Worm (Caenorhabditis elegans): ENCODE results near the gene F54F12.2.

F54F12.2 gene

DNA sequence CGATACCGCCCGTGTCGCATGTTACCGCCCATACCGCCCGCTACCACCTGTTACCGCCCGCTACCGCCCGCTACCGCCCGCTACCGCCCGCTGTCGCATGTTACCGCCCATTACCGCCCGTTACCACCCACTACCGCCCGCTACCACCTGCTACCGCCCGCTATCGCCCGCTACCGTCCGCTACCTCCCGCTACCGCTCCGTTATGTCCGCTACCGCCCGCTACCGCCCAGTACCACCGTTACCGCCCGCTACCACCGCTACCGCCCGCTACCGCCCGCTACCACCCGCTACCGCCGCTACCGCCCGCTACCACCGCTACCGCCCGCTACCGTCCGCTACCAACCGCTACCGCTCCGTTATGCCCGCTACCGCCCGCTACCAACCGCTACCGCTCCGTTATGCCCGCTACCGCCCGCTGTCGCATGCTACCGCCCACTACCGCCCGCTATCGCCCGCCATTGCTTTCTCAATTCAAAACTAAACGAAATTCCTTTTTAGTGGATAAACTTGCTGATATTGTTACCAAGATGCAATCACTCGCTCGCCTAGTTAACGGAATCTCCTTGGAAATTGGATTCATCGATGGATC is 7.3 kb upstream of the F54F12.2 start (continued):
- 0 out of 2 replicates have a peak, but pooled peaks have one; percentile 6 for TF ChIP-seq saeg-2 (GFP tag; IDR thresholded peaks at IDR 0.05)
- peak; percentile 68; the same call in 1 of the 2 replicates for TF ChIP-seq dmd-8 (GFP tag; IDR thresholded peaks at IDR 0.05)
- no peak for TF ChIP-seq dmd-9 (GFP tag; IDR thresholded peaks at IDR 0.05)
- TF ChIP-seq hlh-30 (tag; optimal IDR thresholded peaks at IDR 0.05; ENCODE audit: insufficient read depth) = no peak
- TF ChIP-seq ceh-20 (GFP tag; IDR thresholded peaks at IDR 0.05) = no peak

DNA sequence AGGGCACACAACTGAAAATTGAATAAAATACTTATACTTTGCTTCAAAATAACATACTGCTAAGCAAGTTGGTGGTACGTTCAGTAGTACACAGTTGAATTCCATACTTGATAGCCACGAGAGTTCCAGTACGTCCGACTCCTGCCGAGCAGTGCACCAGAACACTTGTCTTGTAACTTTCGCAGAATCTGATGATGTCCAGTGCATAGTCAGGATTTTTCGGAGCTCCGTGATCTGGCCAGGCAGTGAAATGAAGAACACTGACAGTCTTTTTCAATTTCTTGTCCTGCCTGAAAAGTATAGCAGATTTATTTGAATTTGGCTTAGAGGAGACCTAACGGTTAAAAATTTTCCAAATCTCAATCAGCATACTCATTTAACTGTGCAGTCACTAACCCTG is 10.1 kb downstream of the F54F12.2 start:
- peak in 1 of 2 experiments; percentile 94 for TF ChIP-seq unc-62 (GFP tag; optimal IDR thresholded peaks at IDR 0.05 in 1 of 2)
- no peak for TF ChIP-seq unc-62 (tag; optimal IDR thresholded peaks at IDR 0.05)
- no peak for TF ChIP-seq spr-3 (GFP tag; optimal IDR thresholded peaks at IDR 0.05)

DNA sequence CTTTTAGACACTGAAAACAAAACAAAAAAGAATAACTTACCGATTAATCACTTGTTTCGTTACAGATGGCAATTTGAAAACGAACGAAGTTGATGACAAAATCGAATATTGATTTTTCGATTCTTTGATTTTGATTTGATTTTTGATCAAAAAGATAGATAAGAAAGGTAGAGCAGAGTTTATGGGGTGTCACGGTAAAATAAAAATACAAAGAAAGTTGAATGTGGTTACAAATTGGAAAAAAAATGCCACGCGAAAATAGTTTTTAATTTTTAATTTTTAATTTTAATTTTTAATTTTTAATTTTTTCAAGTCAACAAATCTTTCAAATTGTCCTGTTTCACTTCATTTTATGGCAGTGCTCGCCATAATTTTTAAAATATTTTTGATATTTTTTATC is 15.5 kb downstream of the F54F12.2 start, which contains the start of gene F54F12.1:
Gene F54F12.1, minus strand, starts transcription at position 101 of the 400 bp plus-strand sequence.
- TF ChIP-seq nhr-237 (tag; optimal IDR thresholded peaks at IDR 0.05) (no peak), daf-16 (GFP tag; optimal IDR thresholded peaks at IDR 0.05) (no peak), daf-16 (tag; optimal IDR thresholded peaks at IDR 0.05) (no peak), nhr-111 (GFP tag; optimal IDR thresholded peaks at IDR 0.05) (no peak), zip-11 (GFP tag; IDR thresholded peaks at IDR 0.05) (no peak), duxl-1 (tag; optimal IDR thresholded peaks at IDR 0.05; ENCODE audit: poor library complexity) (no peak), lin-13 (GFP tag; optimal IDR thresholded peaks at IDR 0.05) (no peak), nhr-10 (tag; optimal IDR thresholded peaks at IDR 0.05) (no peak), T20F7.1 (GFP tag; optimal IDR thresholded peaks at IDR 0.05) (no peak), lin-29 (GFP tag; IDR thresholded peaks at IDR 0.05) (no peak), tra-1 (GFP tag; IDR thresholded peaks at IDR 0.05) (no peak), dpl-1 (GFP tag; optimal IDR thresholded peaks at IDR 0.05) (no peak), egl-27 (tag; optimal IDR thresholded peaks at IDR 0.05) (no peak), arid-1 (GFP tag; conservative IDR thresholded peaks at IDR 0.05) (no peak)

DNA sequence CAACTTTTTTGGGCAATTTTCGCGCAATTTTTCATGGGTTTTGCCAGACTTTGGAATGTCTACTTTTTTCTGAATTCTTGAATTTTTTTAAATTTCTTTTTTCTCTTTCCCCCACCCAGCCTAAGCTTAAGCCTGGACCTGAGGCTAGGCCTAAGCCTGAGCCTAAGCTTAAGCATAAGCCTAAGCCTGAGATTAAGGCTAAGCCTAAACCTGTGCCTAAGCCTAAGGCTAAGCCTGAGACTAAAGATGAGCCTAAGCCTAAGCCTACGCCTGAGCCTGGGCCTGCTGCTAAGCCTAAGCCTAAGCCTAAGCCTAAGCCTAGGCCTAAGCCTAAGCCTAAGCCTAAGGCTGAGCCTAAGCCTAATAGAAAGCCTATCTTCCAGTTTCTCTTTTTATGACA is 16.4 kb downstream of the F54F12.2 start:
- TF ChIP-seq dmd-6 (GFP tag; IDR thresholded peaks at IDR 0.05) = no peak
- TF ChIP-seq unc-62 (GFP tag; optimal IDR thresholded peaks at IDR 0.05 in 1 of 2) = peak in 1 of 2 experiments; percentile 1
- TF ChIP-seq unc-62 (tag; optimal IDR thresholded peaks at IDR 0.05) = no peak

DNA sequence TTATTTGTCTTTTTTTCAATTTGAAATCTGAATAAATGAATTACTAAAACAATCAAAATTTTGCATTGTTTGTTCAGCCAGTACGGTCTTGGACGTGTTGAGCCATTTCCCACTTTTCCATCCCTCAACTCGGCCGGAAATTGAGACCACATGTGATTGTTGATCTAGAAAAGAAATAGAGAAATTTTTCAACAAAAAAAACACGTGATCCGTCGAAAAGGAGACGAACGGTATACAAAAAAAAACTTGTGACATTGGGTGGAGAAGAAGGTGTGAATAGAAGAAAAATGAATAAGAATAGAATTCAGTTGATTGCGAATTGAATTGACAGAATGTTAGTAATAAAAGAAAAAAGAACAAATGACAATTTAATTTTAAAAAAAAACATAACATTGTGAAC is 16.9 kb downstream of the F54F12.2 start:
- TF ChIP-seq ztf-11 (tag; optimal IDR thresholded peaks at IDR 0.05) = no peak
- TF ChIP-seq F10B5.3 (tag; optimal IDR thresholded peaks at IDR 0.05) = no peak
- peak; percentile 10; the same call in 1 of the 2 replicates for TF ChIP-seq dmd-6 (GFP tag; IDR thresholded peaks at IDR 0.05)
- peak; percentile 16 for TF ChIP-seq hlh-11 (tag; optimal IDR thresholded peaks at IDR 0.05)
- peak; percentile 7 for TF ChIP-seq nhr-28 (tag; optimal IDR thresholded peaks at IDR 0.05)
- TF ChIP-seq hlh-30 (tag; optimal IDR thresholded peaks at IDR 0.05; ENCODE audit: insufficient read depth) = peak; percentile 80
- TF ChIP-seq aha-1 (tag) = peak; percentile 85

DNA sequence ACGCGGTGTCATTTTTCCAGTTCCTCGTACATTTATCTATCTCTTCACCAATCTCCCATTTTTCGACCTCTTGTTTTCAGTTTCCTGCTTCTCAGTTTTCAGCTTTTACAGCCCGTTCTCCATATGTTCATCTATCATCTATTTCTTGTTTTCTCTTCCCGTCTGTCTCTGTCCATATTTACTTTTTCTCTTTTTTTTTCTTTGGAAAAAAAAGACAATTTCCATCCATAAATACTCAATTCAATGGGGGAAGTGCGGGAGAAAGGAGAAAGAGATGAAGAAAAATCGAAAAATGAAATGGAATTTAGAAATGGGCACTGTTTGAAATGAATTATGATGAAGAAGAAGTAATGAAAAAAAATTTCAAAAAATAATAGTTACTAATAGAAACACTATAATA is 18.3 kb downstream of the F54F12.2 start:
- peak; percentile 39 for TF ChIP-seq aha-1 (tag)
- no peak for TF ChIP-seq hlh-11 (tag; optimal IDR thresholded peaks at IDR 0.05)
- no peak for TF ChIP-seq mep-1 (tag; optimal IDR thresholded peaks at IDR 0.05)
- TF ChIP-seq pha-4 (GFP tag; IDR thresholded peaks at IDR 0.05) = no peak
- peak; percentile 63 for TF ChIP-seq pha-4 (tag; optimal IDR thresholded peaks at IDR 0.05)
- peak; percentile 32 for TF ChIP-seq dve-1 (tag; optimal IDR thresholded peaks at IDR 0.05; ENCODE audit: insufficient read depth)
